Fruit fly (Drosophila melanogaster): Measurements from ENCODE around the gene ATbp.

dm6 chrX:23089087-23089732 lies 16.6 kb upstream of the ATbp start:
- TF ChIP-seq insv (optimal IDR thresholded peaks at IDR 0.05) (no peak), Sin3A (optimal IDR thresholded peaks at IDR 0.05) (no peak), psq (optimal IDR thresholded peaks at IDR 0.05) (no peak), h (optimal IDR thresholded peaks at IDR 0.05) (no peak)

Measured in Kc167 (cell line).